Fruit fly (Drosophila melanogaster) whole organism, embryonic: ENCODE measurements around the gene Sodh2.

ENCODE experiments used
- Aef1 ChIP-seq: fragments of 200-800 bp; sonication (Bioruptor generic); IDR thresholded peaks from 3 replicates; pipeline ENCODE4 v1.3.6; 2022; ENCODE audit warnings: missing biosample characterization, missing genetic modification characterization
- CG10147 ChIP-seq: fragments of 200-800 bp; sonication (Bioruptor generic); optimal IDR thresholded peaks from 2 replicates; lab custom pipeline; 2019; ENCODE audit warnings: missing biosample characterization, mild to moderate bottlenecking, missing genetic modification characterization, moderate library complexity
- CG10274 ChIP-seq: fragments of 200-800 bp; sonication (Bioruptor generic); optimal IDR thresholded peaks from 3 replicates; lab custom pipeline; 2017; ENCODE audit warnings: missing biosample characterization, mild to moderate bottlenecking, missing genetic modification characterization
- CG10366 ChIP-seq: fragments of 200-800 bp; sonication (Bioruptor generic); IDR thresholded peaks from 2 replicates; pipeline ENCODE4 v1.3.6; 2022; ENCODE audit warnings: missing biosample characterization, missing genetic modification characterization
- CG10462 ChIP-seq: fragments of 200-800 bp; sonication (Bioruptor generic); optimal IDR thresholded peaks from 2 replicates; lab custom pipeline; 2016; ENCODE audit warnings: missing biosample characterization, missing genetic modification characterization
- CG10654 ChIP-seq: fragments of 200-800 bp; sonication (Bioruptor generic); optimal IDR thresholded peaks from 2 replicates; lab custom pipeline; 2016; ENCODE audit warnings: missing biosample characterization, missing genetic modification characterization
- CG12744 ChIP-seq: fragments of 200-800 bp; sonication (Bioruptor generic); optimal IDR thresholded peaks from 2 replicates; lab custom pipeline; 2016; ENCODE audit warnings: missing biosample characterization, missing genetic modification characterization
- CG15073 ChIP-seq: fragments of 200-800 bp; sonication (Bioruptor generic); optimal IDR thresholded peaks from 2 replicates; lab custom pipeline; 2016; ENCODE audit warnings: missing biosample characterization, missing genetic modification characterization
- CG1603 ChIP-seq: fragments of 200-800 bp; sonication (Bioruptor generic); optimal IDR thresholded peaks from 2 replicates; lab custom pipeline; 2019; ENCODE audit warnings: missing biosample characterization, mild to moderate bottlenecking, missing genetic modification characterization, moderate library complexity
- CG17186 ChIP-seq: fragments of 200-800 bp; sonication (Bioruptor generic); optimal IDR thresholded peaks from 3 replicates; lab custom pipeline; 2017; ENCODE audit warnings: missing biosample characterization, missing genetic modification reagents, missing genetic modification characterization
- CG17385 ChIP-seq: fragments of 200-800 bp; sonication (Bioruptor generic); optimal IDR thresholded peaks from 3 replicates; lab custom pipeline; 2018; ENCODE audit warnings: missing biosample characterization, mild to moderate bottlenecking, missing genetic modification characterization
- CG4404 ChIP-seq: fragments of 200-800 bp; sonication (Bioruptor generic); IDR thresholded peaks from 2 replicates; pipeline ENCODE4 v1.3.6; 2022; ENCODE audit warnings: missing biosample characterization, missing genetic modification characterization
- CG6175 ChIP-seq: fragments of 200-800 bp; sonication (Bioruptor generic); IDR thresholded peaks from 3 replicates; pipeline ENCODE4 v1.3.6; 2022; ENCODE audit warnings: missing biosample characterization, missing genetic modification characterization
- CG6654 ChIP-seq: fragments of 200-800 bp; sonication (Bioruptor generic); optimal IDR thresholded peaks from 2 replicates; lab custom pipeline; 2017; ENCODE audit warnings: missing biosample characterization, mild to moderate bottlenecking, missing genetic modification characterization
- CG8944 ChIP-seq: fragments of 200-800 bp; sonication (Bioruptor generic); optimal IDR thresholded peaks from 3 replicates; lab custom pipeline; 2016; ENCODE audit warnings: missing biosample characterization, missing genetic modification characterization
- CG9797 ChIP-seq: fragments of 200-800 bp; sonication (Bioruptor generic); optimal IDR thresholded peaks from 3 replicates; lab custom pipeline; 2018; ENCODE audit warnings: missing biosample characterization, mild to moderate bottlenecking, missing genetic modification characterization
- D19A ChIP-seq: fragments of 200-800 bp; optimal IDR thresholded peaks from 3 replicates; lab custom pipeline; 2019; ENCODE audit warnings: missing biosample characterization, mild to moderate bottlenecking, missing genetic modification characterization, moderate library complexity
- Ets97D ChIP-seq: fragments of 200-800 bp; sonication (Bioruptor generic); optimal IDR thresholded peaks from 3 replicates; lab custom pipeline; 2016; ENCODE audit warnings: missing biosample characterization, missing genetic modification characterization
- HLHmδ ChIP-seq: fragments of 200-800 bp; sonication (Bioruptor generic); optimal IDR thresholded peaks from 2 replicates; lab custom pipeline; 2018; ENCODE audit warnings: missing biosample characterization, mild to moderate bottlenecking, missing genetic modification characterization, moderate library complexity
- Hr39 ChIP-seq: fragments of >200 bp; optimal IDR thresholded peaks from 2 replicates; lab custom pipeline; 2017
- Med ChIP-seq: fragments of 200-800 bp; sonication (Bioruptor generic); peaks from one replicate; lab custom pipeline; 2016; ENCODE audit warnings: missing biosample characterization, missing genetic modification characterization, mild to moderate bottlenecking, inconsistent platforms, moderate library complexity
- Mrtf ChIP-seq: fragments of 200-800 bp; sonication (Bioruptor generic); IDR thresholded peaks from 3 replicates; pipeline ENCODE4 v1.3.6; 2022; ENCODE audit warnings: missing biosample characterization, missing genetic modification characterization
- NC2α ChIP-seq: fragments of 200-800 bp; sonication (Bioruptor generic); optimal IDR thresholded peaks from 2 replicates; lab custom pipeline; 2016; ENCODE audit warnings: missing biosample characterization, missing genetic modification characterization
- NC2β ChIP-seq: fragments of 200-800 bp; sonication (Bioruptor generic); optimal IDR thresholded peaks from 2 replicates; lab custom pipeline; 2016; ENCODE audit warnings: missing biosample characterization, missing genetic modification characterization
- Neu2 ChIP-seq: fragments of 200-800 bp; sonication (Bioruptor generic); optimal IDR thresholded peaks from 3 replicates; lab custom pipeline; 2016; ENCODE audit warnings: missing biosample characterization, missing genetic modification characterization, borderline replicate concordance
- Nf-YA ChIP-seq: fragments of 200-800 bp; sonication (Bioruptor generic); IDR thresholded peaks from 2 replicates; pipeline ENCODE4 v1.3.6; 2022; ENCODE audit warnings: missing biosample characterization, missing genetic modification characterization
- Scr ChIP-seq: fragments of 200-800 bp; sonication (Bioruptor generic); IDR thresholded peaks from 2 replicates; pipeline ENCODE4 v1.3.6; 2022; ENCODE audit warnings: missing biosample characterization, missing genetic modification characterization; ENCODE audit not compliant: partially characterized antibody
- Xrp1 ChIP-seq: fragments of 200-800 bp; sonication (Bioruptor generic); IDR thresholded peaks from 2 replicates; pipeline ENCODE4 v1.3.6; 2022; ENCODE audit warnings: missing biosample characterization, missing genetic modification characterization
- YL-1 ChIP-seq: fragments of 200-800 bp; sonication (Bioruptor generic); optimal IDR thresholded peaks from 3 replicates; lab custom pipeline; 2017; ENCODE audit warnings: missing biosample characterization, mild to moderate bottlenecking, missing genetic modification characterization
- amos ChIP-seq: fragments of 200-800 bp; sonication (Bioruptor generic); IDR thresholded peaks from 2 replicates; pipeline ENCODE4 v1.3.6; 2022; ENCODE audit warnings: missing biosample characterization, missing genetic modification characterization; ENCODE audit not compliant: partially characterized antibody
- ato ChIP-seq: fragments of 200-800 bp; sonication (Bioruptor generic); IDR thresholded peaks from 2 replicates; pipeline ENCODE4 v1.3.6; 2022; ENCODE audit warnings: missing biosample characterization, missing genetic modification characterization; ENCODE audit not compliant: partially characterized antibody
- bigmax ChIP-seq: fragments of 200-800 bp; sonication (Bioruptor generic); optimal IDR thresholded peaks from 2 replicates; lab custom pipeline; 2018; ENCODE audit warnings: missing biosample characterization, mild to moderate bottlenecking, missing genetic modification characterization
- chif ChIP-seq, 2 experiments: fragments of 200-800 bp; sonication (Bioruptor generic); optimal IDR thresholded peaks; 3 replicates each; lab custom pipeline; 2016; ENCODE audit warnings: missing biosample characterization in 2 of 2, missing genetic modification characterization in 2 of 2
- ci ChIP-seq: fragments of 200-800 bp; sonication (Bioruptor generic); IDR thresholded peaks from 3 replicates; pipeline ENCODE4 v1.3.6; 2022; ENCODE audit warnings: missing biosample characterization, missing genetic modification characterization
- dm ChIP-seq: fragments of 200-800 bp; sonication (Bioruptor generic); optimal IDR thresholded peaks from 3 replicates; lab custom pipeline; 2016; ENCODE audit warnings: missing biosample characterization, missing genetic modification characterization
- grn ChIP-seq: fragments of 200-800 bp; sonication (Bioruptor generic); optimal IDR thresholded peaks from 3 replicates; lab custom pipeline; 2017; ENCODE audit warnings: missing biosample characterization, missing genetic modification characterization
- gsb-n ChIP-seq: fragments of 200-800 bp; sonication (Bioruptor generic); optimal IDR thresholded peaks from 3 replicates; lab custom pipeline; 2018; ENCODE audit warnings: missing biosample characterization, mild to moderate bottlenecking, missing genetic modification characterization
- hkb ChIP-seq, 2 experiments: fragments of 200-800 bp in 1 of 2; fragments of >200 bp in 1 of 2; sonication (Bioruptor generic) in 1 of 2; IDR thresholded peaks in 1 of 2; optimal IDR thresholded peaks in 1 of 2; 2 replicates each; pipeline versions ENCODE4 v1.3.6 to Lab custom; 2017 to 2022; ENCODE audit warnings: missing biosample characterization in 1 of 2, missing genetic modification characterization in 1 of 2
- inv ChIP-seq: fragments of 200-800 bp; sonication (Bioruptor generic); IDR thresholded peaks from 2 replicates; pipeline ENCODE4 v1.3.6; 2022; ENCODE audit warnings: missing biosample characterization, missing genetic modification characterization; ENCODE audit not compliant: partially characterized antibody
- jigr1 ChIP-seq: fragments of 200-800 bp; sonication (Bioruptor generic); IDR thresholded peaks from 3 replicates; pipeline ENCODE4 v1.3.6; 2022; ENCODE audit warnings: missing biosample characterization, missing genetic modification characterization
- lab ChIP-seq: fragments of 200-800 bp; sonication (Bioruptor generic); optimal IDR thresholded peaks from 3 replicates; lab custom pipeline; 2017; ENCODE audit warnings: missing biosample characterization, missing genetic modification characterization, mild to moderate bottlenecking, moderate library complexity, missing genetic modification reagents
- pfk ChIP-seq: fragments of 200-800 bp; sonication (Bioruptor generic); optimal IDR thresholded peaks from 2 replicates; lab custom pipeline; 2018; ENCODE audit warnings: missing biosample characterization, mild to moderate bottlenecking, missing genetic modification characterization, moderate library complexity
- phol ChIP-seq: fragments of 200-800 bp; sonication (Bioruptor generic); optimal IDR thresholded peaks from 3 replicates; lab custom pipeline; 2018; ENCODE audit warnings: missing biosample characterization, mild to moderate bottlenecking, missing genetic modification characterization, moderate library complexity
- shn ChIP-seq: fragments of 200-800 bp; sonication (Bioruptor generic); optimal IDR thresholded peaks from 3 replicates; lab custom pipeline; 2016; ENCODE audit warnings: missing biosample characterization, missing genetic modification characterization
- slou ChIP-seq: fragments of 200-800 bp; sonication (Bioruptor generic); optimal IDR thresholded peaks from 3 replicates; lab custom pipeline; 2016; ENCODE audit warnings: missing biosample characterization, missing genetic modification characterization
- trh ChIP-seq: fragments of 200-800 bp; sonication (Bioruptor generic); optimal IDR thresholded peaks from 2 replicates; lab custom pipeline; 2016; ENCODE audit warnings: missing biosample characterization, missing genetic modification characterization
- tx ChIP-seq: fragments of 200-800 bp; sonication (Bioruptor generic); optimal IDR thresholded peaks from 2 replicates; lab custom pipeline; 2016; ENCODE audit warnings: missing biosample characterization, missing genetic modification characterization
- vvl ChIP-seq: fragments of 200-800 bp; sonication (Bioruptor generic); IDR thresholded peaks from 2 replicates; pipeline ENCODE4 v1.3.6; 2022; ENCODE audit warnings: missing biosample characterization, missing genetic modification characterization
- z ChIP-seq: fragments of 200-800 bp; sonication (Bioruptor generic); IDR thresholded peaks from 3 replicates; pipeline ENCODE4 v1.3.6; 2022; ENCODE audit warnings: missing biosample characterization, missing genetic modification characterization
- zen2 ChIP-seq: fragments of 200-800 bp; sonication (Bioruptor generic); IDR thresholded peaks from 3 replicates; pipeline ENCODE4 v1.3.6; 2022; ENCODE audit warnings: missing biosample characterization, missing genetic modification characterization; ENCODE audit not compliant: partially characterized antibody

The Sodh2 gene

DNA sequence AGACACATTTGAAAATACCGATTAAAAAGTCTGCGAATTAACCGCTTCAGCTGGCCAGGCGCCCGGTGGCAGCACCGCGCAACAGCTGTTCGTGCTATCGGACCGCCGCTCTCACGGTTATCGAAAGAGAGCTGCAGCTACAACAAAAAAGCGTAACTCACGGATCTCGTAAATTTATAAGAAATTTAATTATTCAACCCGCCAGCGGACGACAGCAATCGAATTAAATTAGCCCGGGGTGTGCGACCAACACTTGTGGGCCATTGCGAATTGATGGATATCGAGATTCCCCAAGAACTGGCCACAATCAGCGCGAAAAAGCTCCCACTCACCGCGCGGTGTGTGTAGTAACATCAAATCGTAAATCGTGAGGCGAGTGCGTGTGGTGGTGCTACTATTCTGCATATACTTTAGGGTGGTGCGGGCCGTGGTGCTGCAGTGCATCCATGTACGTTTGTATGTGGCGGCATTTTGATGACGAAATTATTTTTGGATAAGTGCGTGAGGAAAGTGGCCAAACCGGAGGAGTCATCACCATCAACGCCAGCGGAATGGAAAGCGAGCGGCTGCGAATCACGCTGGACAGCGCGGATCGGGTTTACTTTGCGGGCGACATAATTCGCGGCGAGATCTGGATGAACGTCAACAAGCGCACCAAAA, 9.4 kb downstream of the Sodh2 start, which contains the start of gene Leash (continued):
- TF ChIP-seq CG10462 (GFP tag; lab: Kevin White, UChicago) (no peak), Med (GFP tag; lab: Kevin White, UChicago) (peak; percentile 36), CG17385 (GFP tag; lab: Kevin White, UChicago) (no peak), CG10274 (GFP tag; lab: Kevin White, UChicago) (no peak), Xrp1 (GFP tag; lab: Robert Waterston, UW) (no peak), jigr1 (GFP tag; lab: Robert Waterston, UW) (no peak), Ets97D (no peak), HLHmδ (GFP tag; lab: Kevin White, UChicago) (no peak), grn (no peak), NC2α (GFP tag; lab: Kevin White, UChicago) (no peak), Aef1 (peak; percentile 27; the same call in 1 of the 3 replicates), YL-1 (GFP tag; lab: Kevin White, UChicago) (peak; percentile 16), z (GFP tag; lab: Robert Waterston, UW) (no peak), CG12744 (GFP tag; lab: Kevin White, UChicago) (no peak), zen2 (GFP tag; lab: Robert Waterston, UW) (no peak; the same call in 2 of the 3 replicates), CG6175 (GFP tag; lab: Robert Waterston, UW) (0 out of 3 replicates have a peak, but pooled peaks have one; percentile 41), lab (GFP tag; lab: Kevin White, UChicago) (no peak), dm (GFP tag; lab: Kevin White, UChicago) (no peak), tx (GFP tag; lab: Kevin White, UChicago) (no peak), trh (GFP tag; lab: Kevin White, UChicago) (no peak), slou (no peak), CG6654 (GFP tag; lab: Kevin White, UChicago) (no peak), hkb (optimal IDR thresholded peaks at IDR 0.05; lab: Kevin White, UChicago) (no peak), hkb (GFP tag; IDR thresholded peaks at IDR 0.05; lab: Robert Waterston, UW) (no peak), Nf-YA (no peak), CG10147 (no peak), chif (GFP tag; optimal IDR thresholded peaks at IDR 0.05; lab: Kevin White, UChicago) (no peak), ato (GFP tag; lab: Robert Waterston, UW) (peak; percentile 31; the same call in 1 of the 2 replicates), CG10654 (GFP tag; lab: Kevin White, UChicago) (no peak), CG1603 (tag; lab: Kevin White, UChicago) (no peak), pfk (GFP tag; lab: Kevin White, UChicago) (no peak), inv (GFP tag; lab: Robert Waterston, UW) (no peak), amos (GFP tag; lab: Robert Waterston, UW) (peak; percentile 42; the same call in 1 of the 2 replicates), phol (no peak), CG4404 (GFP tag; lab: Robert Waterston, UW) (no peak), Neu2 (no peak), CG8944 (GFP tag; lab: Kevin White, UChicago) (no peak), CG9797 (GFP tag; lab: Kevin White, UChicago) (peak; percentile 38), shn (GFP tag; lab: Kevin White, UChicago) (no peak), CG17186 (GFP tag; lab: Kevin White, UChicago) (peak; percentile 27), Hr39 (lab: Kevin White, UChicago) (no peak), Mrtf (GFP tag; lab: Robert Waterston, UW) (no peak), CG10366 (GFP tag; lab: Robert Waterston, UW) (no peak), gsb-n (tag; lab: Kevin White, UChicago) (no peak), bigmax (GFP tag; lab: Kevin White, UChicago) (no peak), NC2β (GFP tag; lab: Kevin White, UChicago) (no peak), vvl (GFP tag; lab: Robert Waterston, UW) (peak; percentile 12; the same call in 1 of the 2 replicates), Scr (GFP tag; lab: Robert Waterston, UW) (peak; percentile 49), CG15073 (GFP tag; lab: Kevin White, UChicago) (no peak), D19A (tag; lab: Kevin White, UChicago) (no peak), ci (GFP tag; lab: Robert Waterston, UW) (no peak)
